Fruit fly (Drosophila melanogaster) whole organism, wandering third instar larva: ENCODE measurements around the gene Rpt5.

Experiments used
- Abd-B ChIP-seq: fragments of >200 bp; optimal IDR thresholded peaks from 2 replicates; lab custom pipeline; 2017; ENCODE audit warnings: missing biosample characterization, missing genetic modification characterization
- CG32264 ChIP-seq: fragments of 200-800 bp; sonication (Bioruptor generic); optimal IDR thresholded peaks from 2 replicates; lab custom pipeline; 2016; ENCODE audit warnings: missing biosample characterization, missing genetic modification characterization
- Dfd ChIP-seq: fragments of >200 bp; optimal IDR thresholded peaks from 2 replicates; lab custom pipeline; 2017; ENCODE audit warnings: missing biosample characterization, missing genetic modification characterization
- Dif ChIP-seq: fragments of 200-275, 200-300 bp; sonication (Bioruptor generic); optimal IDR thresholded peaks from 2 replicates; lab custom pipeline; 2018; ENCODE audit warnings: missing biosample characterization, missing genetic modification characterization; ENCODE audit not compliant: partially characterized antibody
- HLH106 ChIP-seq: fragments of 200-800 bp; optimal IDR thresholded peaks from 3 replicates; lab custom pipeline; 2019; ENCODE audit warnings: missing biosample characterization, mild to moderate bottlenecking, missing genetic modification characterization, moderate library complexity
- Hr78 ChIP-seq: fragments of >200 bp; optimal IDR thresholded peaks from 2 replicates; lab custom pipeline; 2017; ENCODE audit warnings: missing biosample characterization, missing genetic modification characterization
- Sp1 ChIP-seq: fragments of 200-800 bp; sonication (Bioruptor generic); optimal IDR thresholded peaks from 3 replicates; lab custom pipeline; 2019; ENCODE audit warnings: missing biosample characterization, mild to moderate bottlenecking, missing genetic modification characterization, moderate library complexity
- Vsx2 ChIP-seq: fragments of 200-300, 225-300 bp; sonication (Bioruptor generic); optimal IDR thresholded peaks from 2 replicates; lab custom pipeline; 2018; ENCODE audit warnings: missing biosample characterization, missing genetic modification characterization; ENCODE audit not compliant: partially characterized antibody
- dl ChIP-seq, 2 experiments: fragments of 175-275, 200-275 bp in 1 of 2; fragments of 200-275 bp in 1 of 2; sonication (Bioruptor generic); optimal IDR thresholded peaks; lab custom pipeline; 2018; ENCODE audit warnings: mild to moderate bottlenecking in 2 of 2, missing biosample characterization in 2 of 2, missing genetic modification characterization in 2 of 2, moderate library complexity in 2 of 2; ENCODE audit not compliant: partially characterized antibody in 2 of 2, insufficient read depth in 1 of 2
- lola ChIP-seq: fragments of >200 bp; optimal IDR thresholded peaks from 2 replicates; lab custom pipeline; 2017; ENCODE audit warnings: missing biosample characterization, missing genetic modification characterization
- sv ChIP-seq: fragments of 200-800 bp; sonication (Bioruptor generic); optimal IDR thresholded peaks from 3 replicates; lab custom pipeline; 2016; ENCODE audit warnings: missing biosample characterization, missing genetic modification characterization

DNA sequence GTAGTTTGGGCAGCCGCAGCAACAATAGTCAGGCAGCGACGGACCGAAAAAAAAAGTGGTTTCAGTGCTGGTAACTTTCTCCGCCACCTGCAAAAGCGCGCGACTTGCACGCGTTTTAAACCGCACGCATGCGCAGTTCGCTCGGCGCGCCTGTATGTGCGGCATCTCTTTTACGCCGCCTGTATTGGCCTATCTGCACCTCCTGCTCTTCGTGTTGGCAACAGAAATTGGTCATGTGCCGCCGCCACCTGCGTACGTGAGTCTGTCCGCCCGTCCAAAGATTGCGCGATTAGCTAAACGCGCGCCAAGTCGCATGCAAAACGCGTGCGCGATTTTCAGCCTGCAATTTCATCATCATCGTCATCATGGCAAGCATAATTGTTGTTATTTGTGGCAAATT lies 17.0 kb upstream of the Rpt5 start:
- TF ChIP-seq sv (GFP tag; lab: Kevin White, UChicago) (no peak), CG32264 (GFP tag; lab: Kevin White, UChicago) (no peak), lola (GFP tag; lab: Kevin White, UChicago) (no peak), dl (GFP tag; optimal IDR thresholded peaks at IDR 0.05; lab: Kevin White, UChicago; ENCODE audit: insufficient read depth in 1 of 2, partially characterized antibody in 2 of 2) (no peak), Hr78 (GFP tag; lab: Kevin White, UChicago) (no peak), Sp1 (GFP tag; lab: Kevin White, UChicago) (no peak), Vsx2 (no peak), Abd-B (GFP tag; lab: Kevin White, UChicago) (no peak), Dfd (no peak), HLH106 (tag; lab: Kevin White, UChicago) (no peak), Dif (no peak)
